Fruit fly (Drosophila melanogaster) whole organism, embryonic: Measurements from ENCODE around the gene CG17349.

Experiments
- BtbVII ChIP-seq: fragments of 200-800 bp; sonication (Bioruptor generic); optimal IDR thresholded peaks from 3 replicates; lab custom pipeline; 2017; ENCODE audit warnings: missing biosample characterization, mild to moderate bottlenecking, missing genetic modification characterization
- Bteb2 ChIP-seq: fragments of 200-800 bp; sonication (Bioruptor generic); optimal IDR thresholded peaks from 2 replicates; lab custom pipeline; 2016; ENCODE audit warnings: missing biosample characterization, missing genetic modification characterization
- CG11093 ChIP-seq: fragments of 200-800 bp; sonication (Bioruptor generic); IDR thresholded peaks from 3 replicates; pipeline ENCODE4 v1.3.6; 2022; ENCODE audit warnings: missing biosample characterization, missing genetic modification characterization
- CG11398 ChIP-seq: fragments of 200-800 bp; sonication (Bioruptor generic); optimal IDR thresholded peaks from 2 replicates; lab custom pipeline; 2016; ENCODE audit warnings: missing biosample characterization, missing genetic modification characterization
- CG11456 ChIP-seq: fragments of 200-800 bp; sonication (Bioruptor generic); IDR thresholded peaks from 3 replicates; pipeline ENCODE4 v1.3.6; 2022; ENCODE audit warnings: missing biosample characterization, missing genetic modification characterization
- CG14860 ChIP-seq: fragments of 200-800 bp; sonication (Bioruptor generic); IDR thresholded peaks from 3 replicates; pipeline ENCODE4 v1.3.6; 2022; ENCODE audit warnings: missing biosample characterization, missing genetic modification characterization; ENCODE audit not compliant: partially characterized antibody
- CG15073 ChIP-seq: fragments of 200-800 bp; sonication (Bioruptor generic); optimal IDR thresholded peaks from 2 replicates; lab custom pipeline; 2016; ENCODE audit warnings: missing biosample characterization, missing genetic modification characterization
- CG17568 ChIP-seq: fragments of 200-800 bp; sonication (Bioruptor generic); optimal IDR thresholded peaks from 2 replicates; lab custom pipeline; 2018; ENCODE audit warnings: missing biosample characterization, mild to moderate bottlenecking, missing genetic modification characterization, moderate library complexity
- CG2202 ChIP-seq: fragments of 200-800 bp; sonication (Bioruptor generic); optimal IDR thresholded peaks from 2 replicates; lab custom pipeline; 2018; ENCODE audit warnings: missing biosample characterization, mild to moderate bottlenecking, missing genetic modification characterization
- CG3065 ChIP-seq: fragments of 200-800 bp; sonication (Bioruptor generic); optimal IDR thresholded peaks from 2 replicates; lab custom pipeline; 2016; ENCODE audit warnings: missing biosample characterization, missing genetic modification characterization
- CG42726 ChIP-seq: fragments of 200-800 bp; sonication (Bioruptor generic); IDR thresholded peaks from 2 replicates; pipeline ENCODE4 v1.3.6; 2022; ENCODE audit warnings: missing biosample characterization, missing genetic modification characterization; ENCODE audit not compliant: partially characterized antibody
- CG4282 ChIP-seq: fragments of 200-800 bp; sonication (Bioruptor generic); optimal IDR thresholded peaks from 2 replicates; lab custom pipeline; 2016; ENCODE audit warnings: missing biosample characterization, missing genetic modification characterization
- CG5953 ChIP-seq: fragments of 200-800 bp; sonication (Bioruptor generic); IDR thresholded peaks from 2 replicates; pipeline ENCODE4 v1.3.6; 2022; ENCODE audit warnings: missing biosample characterization, missing genetic modification characterization
- CG6272 ChIP-seq: fragments of 200-800 bp; sonication (Bioruptor generic); IDR thresholded peaks from 2 replicates; pipeline ENCODE4 v1.3.6; 2022; ENCODE audit warnings: missing biosample characterization, missing genetic modification characterization
- CG6654 ChIP-seq: fragments of 200-800 bp; sonication (Bioruptor generic); optimal IDR thresholded peaks from 2 replicates; lab custom pipeline; 2017; ENCODE audit warnings: missing biosample characterization, mild to moderate bottlenecking, missing genetic modification characterization
- CG7928 ChIP-seq: fragments of 200-800 bp; sonication (Bioruptor generic); optimal IDR thresholded peaks from 2 replicates; lab custom pipeline; 2017; ENCODE audit warnings: missing biosample characterization, mild to moderate bottlenecking, missing genetic modification characterization
- CG7963 ChIP-seq: fragments of 200-800 bp; sonication (Bioruptor generic); IDR thresholded peaks from 3 replicates; pipeline ENCODE4 v1.3.6; 2022; ENCODE audit warnings: missing biosample characterization, missing genetic modification characterization; ENCODE audit not compliant: partially characterized antibody
- CG8478 ChIP-seq: fragments of >200 bp; optimal IDR thresholded peaks from 2 replicates; lab custom pipeline; 2018
- CG9609 ChIP-seq: fragments of 200-800 bp; sonication (Bioruptor generic); optimal IDR thresholded peaks from 3 replicates; lab custom pipeline; 2016; ENCODE audit warnings: missing biosample characterization, missing genetic modification characterization
- Dp ChIP-seq: fragments of 200-800 bp; sonication (Bioruptor generic); optimal IDR thresholded peaks from 2 replicates; lab custom pipeline; 2018; ENCODE audit warnings: missing biosample characterization, mild to moderate bottlenecking, missing genetic modification characterization, moderate library complexity
- HmgZ ChIP-seq: fragments of 200-800 bp; sonication (Bioruptor generic); optimal IDR thresholded peaks from 2 replicates; lab custom pipeline; 2018; ENCODE audit warnings: missing biosample characterization, mild to moderate bottlenecking, missing genetic modification characterization
- Hr39 ChIP-seq: fragments of >200 bp; optimal IDR thresholded peaks from 2 replicates; lab custom pipeline; 2017
- Hsf ChIP-seq: fragments of 200-800 bp; sonication (Bioruptor generic); optimal IDR thresholded peaks from 3 replicates; lab custom pipeline; 2016; ENCODE audit warnings: missing biosample characterization, missing genetic modification characterization
- MESR4 ChIP-seq: fragments of 200-800 bp; sonication (Bioruptor generic); optimal IDR thresholded peaks from 2 replicates; lab custom pipeline; 2018; ENCODE audit warnings: missing biosample characterization, mild to moderate bottlenecking, missing genetic modification characterization, moderate library complexity
- Med ChIP-seq: fragments of 200-800 bp; sonication (Bioruptor generic); peaks from one replicate; lab custom pipeline; 2016; ENCODE audit warnings: missing biosample characterization, missing genetic modification characterization, mild to moderate bottlenecking, inconsistent platforms, moderate library complexity
- NC2β ChIP-seq: fragments of 200-800 bp; sonication (Bioruptor generic); optimal IDR thresholded peaks from 2 replicates; lab custom pipeline; 2016; ENCODE audit warnings: missing biosample characterization, missing genetic modification characterization
- Pdp1 ChIP-seq, 2 experiments: fragments of 200-800 bp; sonication (Bioruptor generic); optimal IDR thresholded peaks; 3 replicates each; lab custom pipeline; 2016; ENCODE audit warnings: missing biosample characterization in 2 of 2, missing genetic modification characterization in 2 of 2, mild to moderate bottlenecking in 1 of 2, moderate library complexity in 1 of 2
- Rfx ChIP-seq: fragments of 200-800 bp; sonication (Bioruptor generic); IDR thresholded peaks from 2 replicates; pipeline ENCODE4 v1.3.6; 2022; ENCODE audit warnings: missing biosample characterization, missing genetic modification characterization
- Trl ChIP-seq, 3 experiments: fragments of >200 bp in 2 of 3; fragments of 200-800 bp in 1 of 3; sonication (Bioruptor generic) in 1 of 3; optimal IDR thresholded peaks; 2 replicates in 1 of 3; 3 replicates in 2 of 3; lab custom pipeline; 2016 to 2017; ENCODE audit warnings: missing biosample characterization in 1 of 3, missing genetic modification characterization in 1 of 3
- ap ChIP-seq: fragments of 200-800 bp; sonication (Bioruptor generic); IDR thresholded peaks from 2 replicates; pipeline ENCODE4 v1.3.6; 2022; ENCODE audit warnings: missing biosample characterization, missing genetic modification characterization
- bowl ChIP-seq: fragments of 200-800 bp; sonication (Bioruptor generic); IDR thresholded peaks from 2 replicates; pipeline ENCODE4 v1.3.6; 2022; ENCODE audit warnings: missing biosample characterization, missing genetic modification characterization
- croc ChIP-seq: fragments of 200-800 bp; sonication (Bioruptor generic); conservative IDR thresholded peaks from 3 replicates; pipeline ENCODE4 v1.3.6; 2022; ENCODE audit warnings: missing biosample characterization, missing genetic modification characterization
- dan ChIP-seq: fragments of 200-800 bp; sonication (Bioruptor generic); IDR thresholded peaks from 2 replicates; pipeline ENCODE4 v1.3.6; 2022; ENCODE audit warnings: missing biosample characterization, missing genetic modification characterization
- dmrt11E ChIP-seq: fragments of 200-800 bp; sonication (Bioruptor generic); optimal IDR thresholded peaks from 3 replicates; lab custom pipeline; 2018; ENCODE audit warnings: missing biosample characterization, mild to moderate bottlenecking, missing genetic modification characterization, moderate library complexity
- eyg ChIP-seq: fragments of 200-800 bp; sonication (Bioruptor generic); optimal IDR thresholded peaks from 3 replicates; lab custom pipeline; 2016; ENCODE audit warnings: missing biosample characterization, missing genetic modification characterization
- fd102C ChIP-seq: fragments of 200-800 bp; sonication (Bioruptor generic); optimal IDR thresholded peaks from 2 replicates; lab custom pipeline; 2018; ENCODE audit warnings: missing biosample characterization, mild to moderate bottlenecking, missing genetic modification characterization, moderate library complexity
- fu2 ChIP-seq: fragments of 200-800 bp; sonication (Bioruptor generic); optimal IDR thresholded peaks from 2 replicates; lab custom pipeline; 2016; ENCODE audit warnings: missing biosample characterization, missing genetic modification characterization
- gro ChIP-seq: fragments of 200-800 bp; sonication (Bioruptor generic); optimal IDR thresholded peaks from 2 replicates; lab custom pipeline; 2016; ENCODE audit warnings: missing biosample characterization, missing genetic modification characterization
- kah ChIP-seq: fragments of 200-800 bp; sonication (Bioruptor generic); optimal IDR thresholded peaks from 2 replicates; lab custom pipeline; 2018; ENCODE audit warnings: missing biosample characterization, mild to moderate bottlenecking, missing genetic modification characterization
- ken ChIP-seq: fragments of 200-800 bp; sonication (Bioruptor generic); IDR thresholded peaks from 3 replicates; pipeline ENCODE4 v1.3.6; 2022; ENCODE audit warnings: missing biosample characterization, missing genetic modification characterization
- lilli ChIP-seq: fragments of 200-800 bp; sonication (Bioruptor generic); optimal IDR thresholded peaks from 3 replicates; lab custom pipeline; 2016; ENCODE audit warnings: missing biosample characterization, missing genetic modification characterization
- peb ChIP-seq: fragments of 200-800 bp; sonication (Bioruptor generic); IDR thresholded peaks from 2 replicates; pipeline ENCODE4 v1.3.6; 2022; ENCODE audit warnings: missing biosample characterization, missing genetic modification characterization
- sc ChIP-seq, 3 experiments: fragments of >200 bp in 2 of 3; fragments of 200-800 bp in 1 of 3; sonication (Bioruptor generic) in 1 of 3; optimal IDR thresholded peaks; 2 replicates in 2 of 3; 3 replicates in 1 of 3; lab custom pipeline; 2017; ENCODE audit warnings: mild to moderate bottlenecking in 1 of 3, missing biosample characterization in 1 of 3, missing genetic modification characterization in 1 of 3, missing genetic modification reagents in 1 of 3
- shn ChIP-seq: fragments of 200-800 bp; sonication (Bioruptor generic); optimal IDR thresholded peaks from 3 replicates; lab custom pipeline; 2016; ENCODE audit warnings: missing biosample characterization, missing genetic modification characterization
- slp2 ChIP-seq: fragments of 200-800 bp; sonication (Bioruptor generic); optimal IDR thresholded peaks from 2 replicates; lab custom pipeline; 2016; ENCODE audit warnings: missing biosample characterization, missing genetic modification characterization
- sna ChIP-seq: fragments of 200-800 bp; sonication (Bioruptor generic); IDR thresholded peaks from 2 replicates; pipeline ENCODE4 v1.3.6; 2022; ENCODE audit warnings: missing biosample characterization, missing genetic modification characterization; ENCODE audit not compliant: partially characterized antibody
- sob ChIP-seq: fragments of 200-800 bp; sonication (Bioruptor generic); IDR thresholded peaks from 2 replicates; pipeline ENCODE4 v1.3.6; 2022; ENCODE audit warnings: missing biosample characterization, missing genetic modification characterization
- stwl ChIP-seq: fragments of 200-800 bp; sonication (Bioruptor generic); optimal IDR thresholded peaks from 3 replicates; lab custom pipeline; 2018; ENCODE audit warnings: missing biosample characterization, mild to moderate bottlenecking, missing genetic modification characterization, moderate library complexity

CG17349 gene

DNA sequence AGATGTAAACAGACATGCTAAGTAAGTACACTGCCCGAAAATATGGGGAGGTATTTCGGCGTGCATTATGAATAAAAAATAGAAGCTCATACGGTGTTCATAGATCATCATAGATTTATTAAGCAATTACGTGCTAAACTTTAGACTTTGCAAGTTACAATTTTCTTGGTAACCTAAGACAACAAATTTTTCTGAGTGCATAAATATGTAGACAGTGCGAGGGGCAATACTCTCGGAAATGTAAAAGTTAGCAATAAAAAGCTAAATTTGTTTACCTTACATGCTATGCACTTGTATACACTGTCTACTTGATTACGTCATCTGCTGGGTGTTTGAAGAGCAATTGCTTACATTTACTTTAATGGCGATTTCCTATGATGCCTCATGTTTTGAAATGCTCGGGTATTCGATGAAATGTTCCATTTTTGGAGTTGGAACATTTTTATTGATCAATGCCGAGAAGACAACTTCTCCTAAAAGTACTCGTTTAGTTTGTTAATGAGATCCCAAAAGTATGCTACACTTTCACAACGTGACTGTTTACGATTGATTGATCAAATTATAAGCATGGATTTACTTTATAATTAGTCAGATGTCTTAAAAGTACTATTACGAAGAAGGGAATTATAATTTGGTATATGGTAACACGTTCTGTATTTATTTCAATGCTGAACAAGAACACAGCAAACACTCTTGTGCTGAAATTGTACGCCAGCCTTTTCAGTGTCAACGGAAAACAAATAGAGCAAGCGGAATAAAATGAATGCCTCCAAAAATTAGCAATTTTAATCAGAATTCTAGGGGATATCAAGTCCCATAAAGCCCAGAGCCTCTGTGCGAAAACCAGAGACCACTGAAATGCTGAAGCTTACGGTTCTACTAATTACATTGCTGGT is 46.6 kb downstream of the CG17349 start, which contains the start of gene Lectin-galC1 (continued):
- TF ChIP-seq BtbVII, result peak; percentile 81
- peak; percentile 78 for TF ChIP-seq croc (GFP tag; lab: Robert Waterston, UW)
- peak; percentile 72 for TF ChIP-seq fd102C (GFP tag; lab: Kevin White, UChicago)
- TF ChIP-seq Bteb2 (GFP tag; lab: Kevin White, UChicago), result peak; percentile 82
- peak; percentile 87 to 90 for TF ChIP-seq Pdp1 (GFP tag; optimal IDR thresholded peaks at IDR 0.05; lab: Kevin White, UChicago)
- TF ChIP-seq CG2202 (tag; lab: Kevin White, UChicago), result peak; percentile 70
- TF ChIP-seq gro (GFP tag; lab: Kevin White, UChicago), result peak; percentile 41
- TF ChIP-seq ap (GFP tag; lab: Robert Waterston, UW), result peak; percentile 78
- peak; percentile 68 for TF ChIP-seq peb (GFP tag; lab: Robert Waterston, UW)
- peak; percentile 79 for TF ChIP-seq fu2 (GFP tag; lab: Kevin White, UChicago)
- TF ChIP-seq kah, result peak; percentile 69
- TF ChIP-seq CG6272 (GFP tag; lab: Robert Waterston, UW), result peak; percentile 71; the same call in 1 of the 2 replicates
- peak; percentile 85 for TF ChIP-seq CG17568 (GFP tag; lab: Kevin White, UChicago)
- no peak for TF ChIP-seq Trl (optimal IDR thresholded peaks at IDR 0.05; lab: Kevin White, UChicago)
- peak; percentile 90 for TF ChIP-seq Trl (GFP tag; optimal IDR thresholded peaks at IDR 0.05; lab: Kevin White, UChicago)
- peak; percentile 89 for TF ChIP-seq dmrt11E
- peak; percentile 79 for TF ChIP-seq sob (GFP tag; lab: Robert Waterston, UW)
- TF ChIP-seq CG9609 (GFP tag; lab: Kevin White, UChicago), result peak; percentile 86
- TF ChIP-seq CG6654, result peak; percentile 53
- peak; percentile 25; the same call in 1 of the 2 replicates for TF ChIP-seq bowl
- TF ChIP-seq Hsf, result peak; percentile 89
- TF ChIP-seq CG15073 (GFP tag; lab: Kevin White, UChicago), result peak; percentile 56
- peak; percentile 76 for TF ChIP-seq CG5953 (GFP tag; lab: Robert Waterston, UW)
- TF ChIP-seq sna (GFP tag; lab: Robert Waterston, UW), result no peak
- peak; percentile 97 for TF ChIP-seq Med
- peak; percentile 77 for TF ChIP-seq CG4282 (GFP tag; lab: Kevin White, UChicago)
- TF ChIP-seq Dp (GFP tag; lab: Kevin White, UChicago), result no peak
- no peak for TF ChIP-seq CG42726 (GFP tag; lab: Robert Waterston, UW)
- TF ChIP-seq Hr39 (lab: Kevin White, UChicago), result no peak
- TF ChIP-seq CG11093 (GFP tag; lab: Robert Waterston, UW), result peak; percentile 76; the same call in 2 of the 3 replicates
- no peak for TF ChIP-seq CG8478 (lab: Kevin White, UChicago)
- TF ChIP-seq stwl (tag; lab: Kevin White, UChicago), result peak; percentile 35
- TF ChIP-seq NC2β, result peak; percentile 90
- no peak for TF ChIP-seq sc (optimal IDR thresholded peaks at IDR 0.05; lab: Kevin White, UChicago)
- peak; percentile 77 for TF ChIP-seq sc (GFP tag; optimal IDR thresholded peaks at IDR 0.05; lab: Kevin White, UChicago)
- TF ChIP-seq Rfx (GFP tag; lab: Robert Waterston, UW), result peak; percentile 84
- TF ChIP-seq HmgZ, result peak; percentile 55
- TF ChIP-seq CG11456, result peak; percentile 82
- peak; percentile 84 for TF ChIP-seq shn (GFP tag; lab: Kevin White, UChicago)
- peak; percentile 30 for TF ChIP-seq CG7928 (GFP tag; lab: Kevin White, UChicago)
- TF ChIP-seq slp2 (GFP tag; lab: Kevin White, UChicago), result peak; percentile 73
- TF ChIP-seq eyg (GFP tag; lab: Kevin White, UChicago), result peak; percentile 73
- no peak for TF ChIP-seq CG7963 (GFP tag; lab: Robert Waterston, UW)
- TF ChIP-seq CG14860 (GFP tag; lab: Robert Waterston, UW), result no peak
- TF ChIP-seq CG11398 (GFP tag; lab: Kevin White, UChicago), result peak; percentile 83
- peak; percentile 83 for TF ChIP-seq CG3065 (GFP tag; lab: Kevin White, UChicago)
- peak; percentile 65; the same call in 1 of the 2 replicates for TF ChIP-seq dan
- peak; percentile 87 for TF ChIP-seq ken
- TF ChIP-seq MESR4 (GFP tag; lab: Kevin White, UChicago), result peak; percentile 27
- TF ChIP-seq lilli (GFP tag; lab: Kevin White, UChicago), result peak; percentile 80
